Fruit fly (Drosophila melanogaster): ENCODE data around the gene CG33648.

- TF ChIP-seq psq (optimal IDR thresholded peaks at IDR 0.05) (no peak), Sin3A (optimal IDR thresholded peaks at IDR 0.05) (no peak), ttk (optimal IDR thresholded peaks at IDR 0.05) (no peak), h (optimal IDR thresholded peaks at IDR 0.05) (no peak)
These were observed 8.7 kb upstream of the CG33648 start for dm6 chr2L:14515222-14516044.
